Fruit fly (Drosophila melanogaster) whole organism, embryonic: ENCODE data around the gene CG34148.

Experiments
- Awh ChIP-seq: fragments of 200-800 bp; sonication (Bioruptor generic); IDR thresholded peaks from 2 replicates; pipeline ENCODE4, ENCODE4 v1.3.6; 2022; ENCODE audit warnings: missing biosample characterization, missing genetic modification characterization
- BEAF-32 ChIP-seq: fragments of 200-800 bp; sonication (Bioruptor generic); optimal IDR thresholded peaks from 3 replicates; lab custom pipeline; 2017; ENCODE audit warnings: missing biosample characterization, missing genetic modification characterization, mild to moderate bottlenecking, moderate library complexity, missing genetic modification reagents
- Blimp-1 ChIP-seq: fragments of 200-800 bp; sonication (Bioruptor generic); optimal IDR thresholded peaks from 3 replicates; lab custom pipeline; 2018; ENCODE audit warnings: missing biosample characterization, missing genetic modification characterization, mild to moderate bottlenecking, moderate library complexity, missing genetic modification reagents
- CG10366 ChIP-seq: fragments of 200-800 bp; sonication (Bioruptor generic); IDR thresholded peaks from 2 replicates; pipeline ENCODE4 v1.3.6; 2022; ENCODE audit warnings: missing biosample characterization, missing genetic modification characterization
- CG11247 ChIP-seq: fragments of 200-800 bp; sonication (Bioruptor generic); IDR thresholded peaks from 2 replicates; pipeline ENCODE4 v1.3.6; 2022; ENCODE audit warnings: missing biosample characterization, missing genetic modification characterization
- CG11696 ChIP-seq: fragments of 200-800 bp; sonication (Bioruptor generic); IDR thresholded peaks from 2 replicates; pipeline ENCODE4 v1.3.6; 2022; ENCODE audit warnings: missing biosample characterization, missing genetic modification characterization
- CG12155 ChIP-seq: fragments of 200-800 bp; sonication (Bioruptor generic); optimal IDR thresholded peaks from 3 replicates; lab custom pipeline; 2016; ENCODE audit warnings: missing biosample characterization, missing genetic modification characterization
- CG12744 ChIP-seq: fragments of 200-800 bp; sonication (Bioruptor generic); optimal IDR thresholded peaks from 2 replicates; lab custom pipeline; 2016; ENCODE audit warnings: missing biosample characterization, missing genetic modification characterization
- CG13296 ChIP-seq: fragments of 200-800 bp; sonication (Bioruptor generic); optimal IDR thresholded peaks from 3 replicates; lab custom pipeline; 2018; ENCODE audit warnings: missing biosample characterization, mild to moderate bottlenecking, missing genetic modification characterization
- CG14050 ChIP-seq: fragments of 200-800 bp; sonication (Bioruptor generic); IDR thresholded peaks from 3 replicates; pipeline ENCODE4 v1.3.6; 2022; ENCODE audit warnings: missing biosample characterization, missing genetic modification characterization
- CG15479 ChIP-seq: fragments of 200-800 bp; sonication (Bioruptor generic); optimal IDR thresholded peaks from 3 replicates; lab custom pipeline; 2019; ENCODE audit warnings: missing biosample characterization, mild to moderate bottlenecking, missing genetic modification characterization, moderate library complexity
- CG15696 ChIP-seq: fragments of 200-800 bp; sonication (Bioruptor generic); optimal IDR thresholded peaks from 2 replicates; lab custom pipeline; 2019; ENCODE audit warnings: missing biosample characterization, mild to moderate bottlenecking, missing genetic modification characterization, moderate library complexity
- CG1602 ChIP-seq: fragments of 200-800 bp; sonication (Bioruptor generic); optimal IDR thresholded peaks from 3 replicates; lab custom pipeline; 2016; ENCODE audit warnings: missing biosample characterization, missing genetic modification characterization
- CG1792 ChIP-seq: fragments of 200-800 bp; sonication (Bioruptor generic); optimal IDR thresholded peaks from 2 replicates; lab custom pipeline; 2016; ENCODE audit warnings: missing biosample characterization, missing genetic modification characterization
- CG31365 ChIP-seq: fragments of 200-800 bp; sonication (Bioruptor generic); optimal IDR thresholded peaks from 2 replicates; lab custom pipeline; 2018; ENCODE audit warnings: missing biosample characterization, mild to moderate bottlenecking, missing genetic modification characterization
- CG34376 ChIP-seq: fragments of 200-800 bp; sonication (Bioruptor generic); optimal IDR thresholded peaks from 2 replicates; lab custom pipeline; 2018; ENCODE audit warnings: missing biosample characterization, mild to moderate bottlenecking, missing genetic modification characterization
- CG34422 ChIP-seq: fragments of 200-800 bp; sonication (Bioruptor generic); IDR thresholded peaks from 3 replicates; pipeline ENCODE4 v1.3.6; 2022; ENCODE audit warnings: missing biosample characterization, missing genetic modification characterization
- CG4360 ChIP-seq: fragments of 200-800 bp; sonication (Bioruptor generic); IDR thresholded peaks from 2 replicates; pipeline ENCODE4 v1.3.6; 2022; ENCODE audit warnings: missing biosample characterization, missing genetic modification characterization
- CG43689 ChIP-seq: fragments of 200-800 bp; sonication (Bioruptor generic); IDR thresholded peaks from 2 replicates; pipeline ENCODE4 v1.3.6; 2022; ENCODE audit warnings: missing biosample characterization, missing genetic modification characterization
- CG6689 ChIP-seq: fragments of 200-800 bp; sonication (Bioruptor generic); IDR thresholded peaks from 2 replicates; pipeline ENCODE4 v1.3.6; 2022; ENCODE audit warnings: missing biosample characterization, missing genetic modification characterization
- CG6813 ChIP-seq: fragments of 200-800 bp; sonication (Bioruptor generic); optimal IDR thresholded peaks from 2 replicates; lab custom pipeline; 2017; ENCODE audit warnings: missing biosample characterization, missing genetic modification characterization, mild to moderate bottlenecking, moderate library complexity, missing genetic modification reagents
- CG8089 ChIP-seq: fragments of 200-800 bp; sonication (Bioruptor generic); optimal IDR thresholded peaks from 3 replicates; lab custom pipeline; 2016; ENCODE audit warnings: missing biosample characterization, missing genetic modification characterization
- CHES-1-like ChIP-seq: fragments of 200-800 bp; sonication (Bioruptor generic); optimal IDR thresholded peaks from 2 replicates; lab custom pipeline; 2016; ENCODE audit warnings: missing biosample characterization, missing genetic modification characterization
- Dll ChIP-seq: fragments of 200-800 bp; sonication (Bioruptor generic); IDR thresholded peaks from 4 replicates; pipeline ENCODE4 v1.3.6; 2022; ENCODE audit warnings: missing biosample characterization, missing genetic modification characterization; ENCODE audit not compliant: partially characterized antibody
- Drgx ChIP-seq: fragments of 200-800 bp; sonication (Bioruptor generic); IDR thresholded peaks from 2 replicates; pipeline ENCODE4 v1.3.6; 2022; ENCODE audit warnings: missing biosample characterization, missing genetic modification characterization
- HLH3B ChIP-seq: fragments of 200-800 bp; sonication (Bioruptor generic); IDR thresholded peaks from 2 replicates; pipeline ENCODE4 v1.3.6; 2022; ENCODE audit warnings: missing biosample characterization, missing genetic modification characterization
- Hand ChIP-seq: fragments of 200-800 bp; sonication (Bioruptor generic); optimal IDR thresholded peaks from 2 replicates; lab custom pipeline; 2017; ENCODE audit warnings: mild to moderate bottlenecking, missing biosample characterization, missing genetic modification reagents, missing genetic modification characterization
- HmgZ ChIP-seq: fragments of 200-800 bp; sonication (Bioruptor generic); optimal IDR thresholded peaks from 2 replicates; lab custom pipeline; 2018; ENCODE audit warnings: missing biosample characterization, mild to moderate bottlenecking, missing genetic modification characterization
- Hmx ChIP-seq: fragments of 200-800 bp; sonication (Bioruptor generic); optimal IDR thresholded peaks from 2 replicates; lab custom pipeline; 2016; ENCODE audit warnings: missing biosample characterization, missing genetic modification characterization
- Hr78 ChIP-seq, 2 experiments: fragments of 200-800 bp in 1 of 2; fragments of >200 bp in 1 of 2; sonication (Bioruptor generic) in 1 of 2; optimal IDR thresholded peaks; 2 replicates each; lab custom pipeline; 2017 to 2019; ENCODE audit warnings: missing biosample characterization in 2 of 2, missing genetic modification characterization in 2 of 2, mild to moderate bottlenecking in 1 of 2, moderate library complexity in 1 of 2
- Jarid2 ChIP-seq: fragments of 200-800 bp; sonication (Bioruptor generic); optimal IDR thresholded peaks from 3 replicates; lab custom pipeline; 2017; ENCODE audit warnings: mild to moderate bottlenecking, missing biosample characterization, missing genetic modification reagents, missing genetic modification characterization
- Optix ChIP-seq: fragments of 200-800 bp; sonication (Bioruptor generic); IDR thresholded peaks from 3 replicates; pipeline ENCODE4 v1.3.6; 2022; ENCODE audit warnings: missing biosample characterization, missing genetic modification characterization
- Pdp1 ChIP-seq, 2 experiments: fragments of 200-800 bp; sonication (Bioruptor generic); optimal IDR thresholded peaks; 3 replicates each; lab custom pipeline; 2016; ENCODE audit warnings: missing biosample characterization in 2 of 2, missing genetic modification characterization in 2 of 2, mild to moderate bottlenecking in 1 of 2, moderate library complexity in 1 of 2
- Taf1 ChIP-seq: fragments of 200-800 bp; sonication (Bioruptor generic); IDR thresholded peaks from 2 replicates; pipeline ENCODE4 v1.3.6; 2022; ENCODE audit warnings: missing biosample characterization, missing genetic modification characterization
- ap ChIP-seq: fragments of 200-800 bp; sonication (Bioruptor generic); IDR thresholded peaks from 2 replicates; pipeline ENCODE4 v1.3.6; 2022; ENCODE audit warnings: missing biosample characterization, missing genetic modification characterization
- az2 ChIP-seq: fragments of 200-800 bp; sonication (Bioruptor generic); optimal IDR thresholded peaks from 3 replicates; lab custom pipeline; 2016; ENCODE audit warnings: missing biosample characterization, missing genetic modification characterization
- danr ChIP-seq: fragments of 200-800 bp; sonication (Bioruptor generic); IDR thresholded peaks from 2 replicates; pipeline ENCODE4 v1.3.6; 2022; ENCODE audit warnings: missing biosample characterization, missing genetic modification characterization
- dmrt11E ChIP-seq: fragments of 200-800 bp; sonication (Bioruptor generic); optimal IDR thresholded peaks from 3 replicates; lab custom pipeline; 2018; ENCODE audit warnings: missing biosample characterization, mild to moderate bottlenecking, missing genetic modification characterization, moderate library complexity
- emc ChIP-seq: fragments of 200-800 bp; sonication (Bioruptor generic); optimal IDR thresholded peaks from 2 replicates; lab custom pipeline; 2016; ENCODE audit warnings: missing biosample characterization, missing genetic modification characterization
- gcm ChIP-seq: fragments of 200-800 bp; sonication (Bioruptor generic); optimal IDR thresholded peaks from 2 replicates; lab custom pipeline; 2019; ENCODE audit warnings: missing biosample characterization, mild to moderate bottlenecking, missing genetic modification characterization, moderate library complexity
- gro ChIP-seq: fragments of 200-800 bp; sonication (Bioruptor generic); optimal IDR thresholded peaks from 2 replicates; lab custom pipeline; 2016; ENCODE audit warnings: missing biosample characterization, missing genetic modification characterization
- kni ChIP-seq: fragments of 200-800 bp; sonication (Bioruptor generic); optimal IDR thresholded peaks from 3 replicates; lab custom pipeline; 2017; ENCODE audit warnings: mild to moderate bottlenecking, missing biosample characterization, missing genetic modification reagents, missing genetic modification characterization
- nau ChIP-seq: fragments of 200-800 bp; sonication (Bioruptor generic); optimal IDR thresholded peaks from 3 replicates; lab custom pipeline; 2017; ENCODE audit warnings: missing biosample characterization, mild to moderate bottlenecking, missing genetic modification characterization, missing genetic modification reagents
- pb ChIP-seq: fragments of 200-800 bp; sonication (Bioruptor generic); optimal IDR thresholded peaks from 3 replicates; lab custom pipeline; 2016; ENCODE audit warnings: missing biosample characterization, missing genetic modification characterization
- pfk ChIP-seq: fragments of 200-800 bp; sonication (Bioruptor generic); optimal IDR thresholded peaks from 2 replicates; lab custom pipeline; 2018; ENCODE audit warnings: missing biosample characterization, mild to moderate bottlenecking, missing genetic modification characterization, moderate library complexity
- schlank ChIP-seq: fragments of 200-800 bp; sonication (Bioruptor generic); optimal IDR thresholded peaks from 2 replicates; lab custom pipeline; 2018; ENCODE audit warnings: missing biosample characterization, mild to moderate bottlenecking, missing genetic modification characterization
- sug ChIP-seq: fragments of 200-800 bp; optimal IDR thresholded peaks from 2 replicates; lab custom pipeline; 2019; ENCODE audit warnings: missing biosample characterization, mild to moderate bottlenecking, missing genetic modification characterization, moderate library complexity
- tll ChIP-seq, 2 experiments: fragments of 200-800 bp in 1 of 2; fragments of >200 bp in 1 of 2; sonication (Bioruptor generic) in 1 of 2; optimal IDR thresholded peaks; 2 replicates each; lab custom pipeline; 2017 to 2019; ENCODE audit warnings: missing biosample characterization in 2 of 2, missing genetic modification characterization in 2 of 2, mild to moderate bottlenecking in 1 of 2, moderate library complexity in 1 of 2
- twi ChIP-seq: fragments of 200-800 bp; optimal IDR thresholded peaks from 2 replicates; lab custom pipeline; 2019; ENCODE audit warnings: missing biosample characterization, mild to moderate bottlenecking, missing genetic modification characterization, moderate library complexity
- zfh1 ChIP-seq: fragments of 200-800 bp; sonication (Bioruptor generic); IDR thresholded peaks from 3 replicates; pipeline ENCODE4 v1.3.6; 2022; ENCODE audit warnings: missing biosample characterization, missing genetic modification characterization

The CG34148 gene

dm6 chr3R:21858290-21858875, 20.1 kb downstream of the CG34148 start (continued):
- TF ChIP-seq Awh (GFP tag; lab: Robert Waterston, UW) (peak; percentile 44; the same call in 1 of the 2 replicates), Optix (no peak), nau (GFP tag; lab: Kevin White, UChicago) (no peak), HLH3B (GFP tag; lab: Robert Waterston, UW) (no peak), pfk (GFP tag; lab: Kevin White, UChicago) (no peak), CG15479 (peak; percentile 8), Drgx (no peak), CG13296 (no peak), CG31365 (no peak), schlank (tag; lab: Kevin White, UChicago) (no peak), tll (GFP tag; optimal IDR thresholded peaks at IDR 0.05; lab: Kevin White, UChicago) (peak in 1 of 2 experiments; percentile 0), CG11247 (GFP tag; lab: Robert Waterston, UW) (no peak), CG12744 (GFP tag; lab: Kevin White, UChicago) (no peak), CG34422 (GFP tag; lab: Robert Waterston, UW) (no peak), az2 (GFP tag; lab: Kevin White, UChicago) (no peak), Hmx (GFP tag; lab: Kevin White, UChicago) (no peak), CG12155 (GFP tag; lab: Kevin White, UChicago) (no peak), CG43689 (GFP tag; lab: Robert Waterston, UW) (no peak), Jarid2 (GFP tag; lab: Kevin White, UChicago) (no peak), dmrt11E (no peak), CG1602 (GFP tag; lab: Kevin White, UChicago) (no peak), CG1792 (GFP tag; lab: Kevin White, UChicago) (no peak), CG4360 (GFP tag; lab: Robert Waterston, UW) (peak; percentile 66), gro (GFP tag; lab: Kevin White, UChicago) (no peak), CG11696 (GFP tag; lab: Robert Waterston, UW) (no peak), twi (tag; lab: Kevin White, UChicago) (peak; percentile 58), CG8089 (GFP tag; lab: Kevin White, UChicago) (no peak), emc (GFP tag; lab: Kevin White, UChicago) (no peak), CG15696 (tag; lab: Kevin White, UChicago) (no peak), Blimp-1 (GFP tag; lab: Kevin White, UChicago) (peak; percentile 52), Hand (GFP tag; lab: Kevin White, UChicago) (no peak), Pdp1 (GFP tag; optimal IDR thresholded peaks at IDR 0.05; lab: Kevin White, UChicago) (no peak), BEAF-32 (GFP tag; lab: Kevin White, UChicago) (no peak), CG6689 (GFP tag; lab: Robert Waterston, UW) (no peak), danr (no peak), Taf1 (GFP tag; lab: Robert Waterston, UW) (no peak), CG6813 (no peak), HmgZ (no peak), CG10366 (GFP tag; lab: Robert Waterston, UW) (no peak), Dll (0 out of 4 replicates have a peak, but pooled peaks have one; percentile 16), pb (GFP tag; lab: Kevin White, UChicago) (no peak), Hr78 (GFP tag; optimal IDR thresholded peaks at IDR 0.05; lab: Kevin White, UChicago) (peak in 1 of 2 experiments; percentile 62), ap (no peak), sug (tag; lab: Kevin White, UChicago) (no peak), kni (GFP tag; lab: Kevin White, UChicago) (peak; percentile 53), CG14050 (GFP tag; lab: Robert Waterston, UW) (no peak), CG34376 (no peak), gcm (GFP tag; lab: Kevin White, UChicago) (no peak), CHES-1-like (GFP tag; lab: Kevin White, UChicago) (no peak), zfh1 (GFP tag; lab: Robert Waterston, UW) (no peak)
